Fruit fly (Drosophila melanogaster) whole organism, wandering third instar larva: ENCODE results near the gene mRpS24.

ENCODE experiments used
- Dif ChIP-seq: fragments of 200-275, 200-300 bp; sonication (Bioruptor generic); optimal IDR thresholded peaks from 2 replicates; lab custom pipeline; 2018; ENCODE audit warnings: missing biosample characterization, missing genetic modification characterization; ENCODE audit not compliant: partially characterized antibody
- GATAd ChIP-seq: sonication (Bioruptor generic); optimal IDR thresholded peaks from 2 replicates; lab custom pipeline; 2016; ENCODE audit warnings: missing biosample characterization, missing genetic modification characterization
- h ChIP-seq: fragments of 200-800 bp; sonication (Bioruptor generic); optimal IDR thresholded peaks from 3 replicates; lab custom pipeline; 2016; ENCODE audit warnings: missing biosample characterization, mild to moderate bottlenecking, missing genetic modification characterization
- pan ChIP-seq: fragments of >200 bp; optimal IDR thresholded peaks from 2 replicates; lab custom pipeline; 2017
- psq ChIP-seq: fragments of 200-800 bp; sonication (Bioruptor generic); optimal IDR thresholded peaks from 3 replicates; lab custom pipeline; 2017; ENCODE audit warnings: missing biosample characterization, mild to moderate bottlenecking, missing genetic modification characterization, moderate library complexity
- usp ChIP-seq: fragments of >200 bp; optimal IDR thresholded peaks from 2 replicates; lab custom pipeline; 2017; ENCODE audit warnings: missing biosample characterization, missing genetic modification characterization

DNA sequence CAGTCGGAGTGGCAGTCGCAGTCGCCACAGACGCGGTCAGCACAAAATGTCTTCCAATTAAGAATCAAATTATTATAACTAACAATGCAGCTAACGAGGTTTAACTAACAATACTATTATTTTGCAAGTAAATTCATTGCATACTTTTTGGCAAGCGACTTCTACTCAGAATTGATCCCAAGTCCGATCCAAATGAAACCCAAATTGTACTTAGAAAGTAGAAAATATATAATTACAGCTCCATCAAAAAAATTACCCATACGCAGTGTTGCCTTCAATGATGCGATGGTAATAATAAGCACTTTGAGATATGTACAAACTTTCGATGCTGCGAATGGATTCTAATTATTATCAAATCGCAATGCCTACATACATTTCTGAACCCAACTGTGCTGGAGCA lies 19.6 kb downstream of the mRpS24 start:
- TF ChIP-seq h (GFP tag; lab: Kevin White, UChicago), result peak; percentile 33
- no peak for TF ChIP-seq Dif (GFP tag; lab: Kevin White, UChicago)
- TF ChIP-seq GATAd (GFP tag; lab: Kevin White, UChicago), result no peak
- TF ChIP-seq pan (lab: Kevin White, UChicago), result no peak
- no peak for TF ChIP-seq psq (GFP tag; lab: Kevin White, UChicago)
- TF ChIP-seq usp (GFP tag; lab: Kevin White, UChicago), result no peak
